Worm (Caenorhabditis elegans) whole organism, L3 larva: Measurements from ENCODE around the gene F17C11.13.

Source experiments
- egl-27 ChIP-seq: sonication (generic microtip); optimal IDR thresholded peaks from 4 replicates; lab custom pipeline; 2017; ENCODE audit warnings: missing biosample characterization, missing genetic modification reagents, missing genetic modification characterization
- elt-2 ChIP-seq: sonication (generic microtip); optimal IDR thresholded peaks from 2 replicates; lab custom pipeline; 2016; ENCODE audit warnings: missing genetic modification reagents, mild to moderate bottlenecking, missing genetic modification characterization, missing compliant biosample characterization
- eor-1 ChIP-seq, 2 experiments: fragments of 150-350 bp; optimal IDR thresholded peaks; 2 replicates each; lab custom pipeline; 2014 to 2018; ENCODE audit warnings: missing biosample characterization in 2 of 2, missing genetic modification characterization in 2 of 2
- fos-1 ChIP-seq: fragments of 150-350 bp; optimal IDR thresholded peaks from 2 replicates; lab custom pipeline; 2014; ENCODE audit warnings: missing biosample characterization, missing genetic modification characterization
- jun-1 ChIP-seq: fragments of 150-350 bp; optimal IDR thresholded peaks from 2 replicates; lab custom pipeline; 2014; ENCODE audit warnings: missing biosample characterization, missing genetic modification reagents, missing genetic modification characterization
- nfya-1 ChIP-seq: sonication (generic microtip); optimal IDR thresholded peaks from 2 replicates; lab custom pipeline; 2017; ENCODE audit warnings: missing genetic modification characterization, mild to moderate bottlenecking, missing compliant biosample characterization, antibody characterized with exemption, moderate library complexity; ENCODE audit not compliant: insufficient read depth
- nhr-43 ChIP-seq: sonication (generic microtip); optimal IDR thresholded peaks from 2 replicates; lab custom pipeline; 2016; ENCODE audit warnings: mild to moderate bottlenecking, missing genetic modification characterization, missing compliant biosample characterization; ENCODE audit not compliant: poor library complexity, severe bottlenecking
- snpc-4 ChIP-seq: fragments of 150-350 bp; optimal IDR thresholded peaks from 2 replicates; lab custom pipeline; 2014; ENCODE audit warnings: missing biosample characterization, missing genetic modification characterization

DNA sequence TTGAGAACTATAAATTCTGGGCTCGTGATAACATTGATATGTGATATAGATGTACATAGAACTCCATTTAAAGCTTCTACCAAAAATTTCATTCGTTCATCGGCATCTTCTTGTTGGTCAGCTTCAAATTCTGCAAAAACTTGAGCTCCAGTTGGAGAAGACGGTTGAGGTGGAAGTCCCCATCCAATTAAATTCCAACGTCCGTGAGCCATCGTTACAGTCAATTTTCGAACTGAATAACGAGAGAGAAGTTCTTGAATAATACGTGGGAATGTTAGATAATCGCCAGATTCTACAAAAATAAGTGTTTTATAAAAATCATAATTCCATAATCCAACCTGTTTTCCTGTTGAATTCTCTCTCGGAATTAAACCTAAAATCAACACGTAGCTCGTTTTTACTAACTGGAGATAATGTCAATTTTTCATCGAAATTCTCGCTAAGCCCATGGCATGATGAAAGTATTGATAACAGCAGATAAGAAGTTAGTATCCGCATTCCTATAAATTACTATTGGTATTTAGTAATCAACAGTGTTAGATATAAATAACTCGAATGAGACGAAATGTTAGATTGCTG, 2.7 kb downstream of the F17C11.13 start, which contains the start of gene pigt-1:
- TF ChIP-seq jun-1 (tag; lab: Kevin White, UChicago) = no peak
- peak; percentile 28 for TF ChIP-seq nhr-43 (tag; lab: Kevin White, UChicago)
- no peak for TF ChIP-seq eor-1 (tag; optimal IDR thresholded peaks at IDR 0.05; lab: Kevin White, UChicago)
- TF ChIP-seq snpc-4 (tag; lab: Kevin White, UChicago) = no peak
- TF ChIP-seq egl-27 = no peak
- TF ChIP-seq elt-2 = peak; percentile 37
- TF ChIP-seq nfya-1 = no peak
- no peak for TF ChIP-seq fos-1
